Worm (Caenorhabditis elegans): ENCODE results near the gene Y64G10A.2.

DNA sequence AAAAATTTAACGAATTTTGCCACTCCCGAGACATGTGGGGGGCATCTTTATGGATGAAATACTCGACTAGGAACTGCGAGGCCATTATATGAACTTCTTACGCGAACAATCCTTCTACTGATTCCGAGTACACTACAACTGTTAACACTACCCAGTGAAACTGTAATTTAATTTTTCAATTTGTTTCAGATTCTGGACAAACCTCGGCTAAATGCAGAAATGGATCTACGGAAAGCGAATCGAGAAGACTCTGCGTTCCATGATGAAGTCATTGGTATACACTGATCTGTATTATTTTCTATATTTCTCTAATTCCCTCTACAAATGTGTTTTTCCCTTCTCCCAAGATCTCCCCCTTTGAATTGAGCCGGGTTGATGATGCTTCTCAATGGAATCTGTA lies 40.7 kb upstream of the Y64G10A.2 start:
- no peak for TF ChIP-seq ceh-36 (tag; optimal IDR thresholded peaks at IDR 0.05)
- no peak for TF ChIP-seq ama-1 (optimal IDR thresholded peaks at IDR 0.05)
- no peak for TF ChIP-seq flt-1 (GFP tag; IDR thresholded peaks at IDR 0.05)
- TF ChIP-seq tbx-11 (GFP tag; IDR thresholded peaks at IDR 0.05) = no peak
- no peak for TF ChIP-seq B0310.2 (tag; optimal IDR thresholded peaks at IDR 0.05)
- TF ChIP-seq hnd-1 (tag; optimal IDR thresholded peaks at IDR 0.05) = no peak
- TF ChIP-seq sea-1 (GFP tag; conservative IDR thresholded peaks at IDR 0.05) = no peak
- no peak for TF ChIP-seq ceh-13 (GFP tag; optimal IDR thresholded peaks at IDR 0.05)
- TF ChIP-seq F13C5.2 (tag; optimal IDR thresholded peaks at IDR 0.05) = no peak
- no peak for TF ChIP-seq hmbx-1 (tag; optimal IDR thresholded peaks at IDR 0.05)
- no peak for TF ChIP-seq scrt-1 (GFP tag; IDR thresholded peaks at IDR 0.05)
- TF ChIP-seq aly-1 (tag; optimal IDR thresholded peaks at IDR 0.05) = no peak
- no peak for TF ChIP-seq tbx-37 (GFP tag; conservative IDR thresholded peaks at IDR 0.05)
- TF ChIP-seq tra-4 (tag; optimal IDR thresholded peaks at IDR 0.05) = no peak

Measured in whole organism, early embryonic.